Worm (Caenorhabditis elegans) whole organism, late embryonic: ENCODE data around the gene K02E11.5.

Source experiments
- C38D4.7 ChIP-seq: fragments of 200-800 bp; sonication (Bioruptor generic); optimal IDR thresholded peaks from 2 replicates; lab custom pipeline; 2018; ENCODE audit warnings: mild to moderate bottlenecking, missing genetic modification characterization, moderate library complexity, missing compliant biosample characterization
- Y22D7AL.16 ChIP-seq: sonication (generic microtip); optimal IDR thresholded peaks from 2 replicates; lab custom pipeline; 2016; ENCODE audit warnings: missing genetic modification characterization, missing compliant biosample characterization
- ahr-1 ChIP-seq: sonication (generic microtip); optimal IDR thresholded peaks from 2 replicates; lab custom pipeline; 2016; ENCODE audit warnings: missing genetic modification characterization, missing compliant biosample characterization
- ama-1 ChIP-seq: fragments of 150-350 bp; optimal IDR thresholded peaks from 2 replicates; lab custom pipeline; 2014
- ceh-18 ChIP-seq: sonication (generic microtip); optimal IDR thresholded peaks from 2 replicates; lab custom pipeline; 2016; ENCODE audit warnings: missing genetic modification characterization, missing compliant biosample characterization
- ceh-19 ChIP-seq: fragments of 200-800 bp; sonication (Bioruptor generic); optimal IDR thresholded peaks from 2 replicates; lab custom pipeline; 2018; ENCODE audit warnings: mild to moderate bottlenecking, missing genetic modification characterization, missing compliant biosample characterization
- ceh-2 ChIP-seq: sonication (generic microtip); optimal IDR thresholded peaks from 2 replicates; lab custom pipeline; 2016; ENCODE audit warnings: missing genotype, missing genetic modification characterization, missing compliant biosample characterization
- ceh-22 ChIP-seq: sonication (generic microtip); optimal IDR thresholded peaks from 2 replicates; lab custom pipeline; 2017; ENCODE audit warnings: missing biosample characterization, missing genetic modification characterization
- ceh-30 ChIP-seq: fragments of 150-350 bp; optimal IDR thresholded peaks from 2 replicates; lab custom pipeline; 2014; ENCODE audit warnings: missing biosample characterization, missing genetic modification characterization
- ceh-34 ChIP-seq: sonication (generic microtip); optimal IDR thresholded peaks from 2 replicates; lab custom pipeline; 2016; ENCODE audit warnings: mild to moderate bottlenecking, missing genetic modification characterization, missing compliant biosample characterization
- ceh-45 ChIP-seq: fragments of 200-800 bp; sonication (Bioruptor generic); IDR thresholded peaks from 2 replicates; pipeline ENCODE4 v1.3.6; 2022; ENCODE audit warnings: missing genetic modification reagents, missing genetic modification characterization, missing compliant biosample characterization
- ceh-9 ChIP-seq: sonication (generic microtip); optimal IDR thresholded peaks from 2 replicates; lab custom pipeline; 2016; ENCODE audit warnings: mild to moderate bottlenecking, missing genetic modification characterization, inconsistent platforms, missing compliant biosample characterization
- elt-2 ChIP-seq: sonication (generic microtip); optimal IDR thresholded peaks from 2 replicates; lab custom pipeline; 2016; ENCODE audit warnings: missing genetic modification reagents, missing genetic modification characterization, missing compliant biosample characterization
- elt-4 ChIP-seq: sonication (generic microtip); optimal IDR thresholded peaks from 2 replicates; lab custom pipeline; 2016; ENCODE audit warnings: missing genetic modification characterization, missing compliant biosample characterization
- eyg-1 ChIP-seq: sonication (generic microtip); optimal IDR thresholded peaks from 2 replicates; lab custom pipeline; 2016; ENCODE audit warnings: missing genotype, missing genetic modification characterization, missing compliant biosample characterization
- fkh-10 ChIP-seq: fragments of 150-350 bp; optimal IDR thresholded peaks from 2 replicates; lab custom pipeline; 2014; ENCODE audit warnings: missing biosample characterization, missing genetic modification reagents, missing genetic modification characterization
- fkh-6 ChIP-seq: sonication (generic microtip); optimal IDR thresholded peaks from 2 replicates; lab custom pipeline; 2016; ENCODE audit warnings: missing genetic modification characterization, missing compliant biosample characterization
- hlh-30 ChIP-seq: sonication (generic microtip); optimal IDR thresholded peaks from 2 replicates; lab custom pipeline; 2017; ENCODE audit warnings: antibody characterized with exemption, missing genetic modification characterization, missing compliant biosample characterization; ENCODE audit not compliant: insufficient read depth
- lim-6 ChIP-seq: sonication (generic microtip); optimal IDR thresholded peaks from 2 replicates; lab custom pipeline; 2016; ENCODE audit warnings: missing genetic modification characterization, missing compliant biosample characterization
- lin-11 ChIP-seq: fragments of 200-800 bp; sonication (Bioruptor generic); optimal IDR thresholded peaks from 2 replicates; lab custom pipeline; 2018; ENCODE audit warnings: mild to moderate bottlenecking, missing genetic modification characterization, missing compliant biosample characterization
- madf-2 ChIP-seq: sonication (generic microtip); optimal IDR thresholded peaks from 2 replicates; lab custom pipeline; 2017; ENCODE audit warnings: missing genetic modification characterization, missing compliant biosample characterization
- nfya-1 ChIP-seq: sonication (generic microtip); optimal IDR thresholded peaks from 2 replicates; lab custom pipeline; 2017; ENCODE audit warnings: missing genetic modification characterization, mild to moderate bottlenecking, missing compliant biosample characterization, antibody characterized with exemption, moderate library complexity
- nhr-11 ChIP-seq: fragments of 150-350 bp; optimal IDR thresholded peaks from 2 replicates; lab custom pipeline; 2014; ENCODE audit warnings: missing biosample characterization, missing genetic modification characterization
- npax-4 ChIP-seq: sonication (generic microtip); optimal IDR thresholded peaks from 2 replicates; lab custom pipeline; 2016; ENCODE audit warnings: missing genetic modification characterization, missing compliant biosample characterization
- pag-3 ChIP-seq: sonication (generic microtip); optimal IDR thresholded peaks from 2 replicates; lab custom pipeline; 2016; ENCODE audit warnings: missing compliant biosample characterization, missing genetic modification characterization, borderline replicate concordance
- pha-2 ChIP-seq: sonication (generic microtip); optimal IDR thresholded peaks from 2 replicates; lab custom pipeline; 2017; ENCODE audit warnings: mild to moderate bottlenecking, missing genetic modification characterization, missing compliant biosample characterization
- pha-4 ChIP-seq: fragments of 150-350 bp; optimal IDR thresholded peaks from 2 replicates; lab custom pipeline; 2018; ENCODE audit warnings: missing biosample characterization, missing genetic modification reagents, missing genetic modification characterization
- pqm-1 ChIP-seq: sonication (generic microtip); optimal IDR thresholded peaks from 2 replicates; lab custom pipeline; 2016; ENCODE audit warnings: missing genetic modification characterization, missing compliant biosample characterization
- pros-1 ChIP-seq: fragments of 150-350 bp; optimal IDR thresholded peaks from 2 replicates; lab custom pipeline; 2014; ENCODE audit warnings: missing biosample characterization, missing genetic modification reagents, missing genetic modification characterization
- rnt-1 ChIP-seq: sonication (generic microtip); optimal IDR thresholded peaks from 2 replicates; lab custom pipeline; 2016; ENCODE audit warnings: missing genetic modification characterization, missing compliant biosample characterization
- sdc-2 ChIP-seq: sonication (generic microtip); optimal IDR thresholded peaks from 2 replicates; lab custom pipeline; 2016; ENCODE audit warnings: missing genotype, missing genetic modification characterization, missing compliant biosample characterization
- sox-2 ChIP-seq: fragments of 200-800 bp; sonication (Bioruptor generic); IDR thresholded peaks from 2 replicates; pipeline ENCODE4 v1.3.6; 2022; ENCODE audit warnings: missing genetic modification reagents, missing genetic modification characterization, missing compliant biosample characterization
- syd-9 ChIP-seq: sonication (generic microtip); optimal IDR thresholded peaks from 2 replicates; lab custom pipeline; 2016; ENCODE audit warnings: mild to moderate bottlenecking, missing genetic modification characterization, moderate library complexity, missing compliant biosample characterization
- tbx-7 ChIP-seq: sonication (generic microtip); optimal IDR thresholded peaks from 2 replicates; lab custom pipeline; 2016; ENCODE audit warnings: missing genotype, missing genetic modification characterization, missing compliant biosample characterization
- ttx-3 ChIP-seq: sonication (generic microtip); optimal IDR thresholded peaks from 2 replicates; lab custom pipeline; 2016; ENCODE audit warnings: missing genetic modification reagents, missing genetic modification characterization, missing compliant biosample characterization
- unc-3 ChIP-seq, 2 experiments: fragments of 200-800 bp in 1 of 2; sonication (Bioruptor generic) in 1 of 2; sonication (generic microtip) in 1 of 2; conservative IDR thresholded peaks in 1 of 2; optimal IDR thresholded peaks in 1 of 2; 2 replicates each; pipeline versions ENCODE4 v1.3.6 to Lab custom; 2016 to 2022; ENCODE audit warnings: missing compliant biosample characterization in 2 of 2, missing genetic modification characterization in 2 of 2, missing genetic modification reagents in 1 of 2
- unc-42 ChIP-seq: sonication (generic microtip); optimal IDR thresholded peaks from 2 replicates; lab custom pipeline; 2016; ENCODE audit warnings: missing genotype, missing genetic modification characterization, missing compliant biosample characterization
- unc-55 ChIP-seq: sonication (generic microtip); optimal IDR thresholded peaks from 2 replicates; lab custom pipeline; 2017; ENCODE audit warnings: missing biosample characterization, missing genetic modification reagents, missing genetic modification characterization
- unc-86 ChIP-seq: sonication (generic microtip); optimal IDR thresholded peaks from 2 replicates; lab custom pipeline; 2016; ENCODE audit warnings: missing genetic modification characterization, missing compliant biosample characterization

K02E11.5 gene

DNA sequence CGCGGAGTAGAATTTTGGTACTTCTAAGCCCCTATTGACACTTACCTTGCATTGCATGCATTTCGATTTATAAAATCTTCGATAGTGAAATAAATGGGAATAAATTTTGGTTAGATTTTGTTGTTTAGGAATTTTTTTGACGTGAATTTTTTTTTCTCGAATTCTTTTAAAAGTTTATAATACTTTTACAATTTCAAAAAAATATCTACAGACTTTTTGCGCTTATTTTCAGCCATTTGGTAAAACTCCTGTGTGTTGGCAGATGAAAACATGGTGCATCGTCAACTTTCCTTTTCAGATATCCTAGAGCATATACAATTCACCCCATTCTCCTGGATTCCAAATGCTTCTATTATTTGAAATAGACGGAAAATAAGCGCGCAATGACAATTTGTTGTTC, 38.5 kb downstream of the K02E11.5 start, which contains the start of gene F14D7.18:
Gene F14D7.18, minus strand, starts transcription at position 101 of the 400 bp plus-strand sequence.
- TF ChIP-seq pqm-1 (tag; lab: Kevin White, UChicago), result no peak
- no peak for TF ChIP-seq unc-55 (GFP tag; lab: Kevin White, UChicago)
- no peak for TF ChIP-seq pha-4 (tag; lab: Kevin White, UChicago)
- no peak for TF ChIP-seq C38D4.7 (GFP tag; lab: Kevin White, UChicago)
- TF ChIP-seq syd-9 (tag; lab: Kevin White, UChicago), result no peak
- TF ChIP-seq ama-1 (lab: Kevin White, UChicago), result no peak
- TF ChIP-seq ceh-2, result no peak
- TF ChIP-seq ceh-22, result no peak
- TF ChIP-seq elt-4, result no peak
- TF ChIP-seq nhr-11 (tag; lab: Kevin White, UChicago), result no peak
- TF ChIP-seq ceh-9 (tag; lab: Kevin White, UChicago), result no peak
- no peak for TF ChIP-seq lin-11
- TF ChIP-seq, all 69 proteins: peak for 0

DNA sequence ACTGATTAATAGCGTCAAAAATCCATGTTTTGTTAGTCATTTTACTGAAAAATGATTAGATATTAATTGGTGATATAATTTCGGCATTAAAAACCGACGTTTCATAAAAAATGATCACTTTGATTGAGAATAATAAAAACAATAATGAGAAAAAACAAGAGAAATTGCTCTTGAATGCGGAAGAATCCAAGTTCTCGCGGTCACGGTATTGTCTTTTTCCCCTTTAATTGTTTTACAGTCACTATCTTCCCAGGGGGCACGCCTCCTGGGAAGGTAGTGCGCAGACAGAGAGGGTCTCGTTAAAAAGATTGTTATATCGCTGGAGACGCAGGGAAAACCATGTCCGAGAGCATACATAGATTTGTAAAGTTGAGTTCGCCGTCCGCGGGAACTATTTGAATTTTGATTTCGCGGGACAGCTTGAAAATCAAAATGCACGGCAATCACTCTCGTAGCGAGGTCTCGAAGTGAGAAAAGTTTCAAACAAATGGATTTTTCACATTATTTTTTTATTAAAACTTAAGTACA, 41.6 kb downstream of the K02E11.5 start, which contains the start of gene F14D7.2:
Gene F14D7.2, minus strand, starts transcription at position 51 of the 528 bp plus-strand sequence.
- no peak for TF ChIP-seq pha-2 (tag; lab: Kevin White, UChicago)
- TF ChIP-seq unc-42 (tag; lab: Kevin White, UChicago), result no peak
- TF ChIP-seq pha-4 (tag; lab: Kevin White, UChicago), result no peak
- TF ChIP-seq eyg-1 (tag; lab: Kevin White, UChicago), result no peak
- no peak for TF ChIP-seq pqm-1 (tag; lab: Kevin White, UChicago)
- TF ChIP-seq lim-6 (tag; lab: Kevin White, UChicago), result no peak
- TF ChIP-seq ttx-3 (tag; lab: Kevin White, UChicago), result no peak
- no peak for TF ChIP-seq ahr-1 (tag; lab: Kevin White, UChicago)
- TF ChIP-seq elt-4, result no peak
- TF ChIP-seq ama-1 (lab: Kevin White, UChicago), result no peak
- TF ChIP-seq unc-55 (GFP tag; lab: Kevin White, UChicago), result no peak
- TF ChIP-seq sox-2 (GFP tag; lab: Robert Waterston, UW), result no peak
- no peak for TF ChIP-seq ceh-2
- TF ChIP-seq madf-2 (tag; lab: Kevin White, UChicago), result no peak
- TF ChIP-seq tbx-7 (tag; lab: Kevin White, UChicago), result no peak
- TF ChIP-seq npax-4 (tag; lab: Kevin White, UChicago), result no peak
- no peak for TF ChIP-seq sdc-2 (tag; lab: Kevin White, UChicago)
- no peak for TF ChIP-seq Y22D7AL.16

DNA sequence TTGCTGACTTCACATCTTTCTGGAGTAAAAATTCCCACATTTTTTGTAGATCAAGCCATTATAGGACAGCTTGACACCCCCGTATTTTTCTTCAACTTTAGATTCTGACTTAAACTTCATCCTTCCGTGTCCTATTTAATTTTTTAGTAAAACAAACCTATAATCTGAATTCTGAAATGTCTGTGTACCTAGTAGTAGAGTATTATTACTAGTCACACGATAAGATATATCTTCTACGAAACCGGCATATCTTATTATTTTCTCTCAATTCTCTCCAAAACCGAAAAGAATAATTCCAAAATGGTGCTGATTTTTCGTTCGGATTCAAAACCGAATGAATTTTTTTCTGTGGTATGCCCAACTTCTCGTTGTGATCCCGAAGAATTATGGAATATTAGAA, 42.3 kb downstream of the K02E11.5 start, which contains the start of gene F14D7.9:
Gene F14D7.9, plus strand, starts transcription at position 301 of the 400 bp plus-strand sequence.
- TF ChIP-seq ceh-2, result no peak
- no peak for TF ChIP-seq unc-3 (GFP tag; conservative IDR thresholded peaks at IDR 0.05; lab: Robert Waterston, UW)
- TF ChIP-seq unc-3 (tag; optimal IDR thresholded peaks at IDR 0.05; lab: Kevin White, UChicago), result no peak
- TF ChIP-seq ceh-19 (GFP tag; lab: Kevin White, UChicago), result no peak
- no peak for TF ChIP-seq sox-2 (GFP tag; lab: Robert Waterston, UW)

DNA sequence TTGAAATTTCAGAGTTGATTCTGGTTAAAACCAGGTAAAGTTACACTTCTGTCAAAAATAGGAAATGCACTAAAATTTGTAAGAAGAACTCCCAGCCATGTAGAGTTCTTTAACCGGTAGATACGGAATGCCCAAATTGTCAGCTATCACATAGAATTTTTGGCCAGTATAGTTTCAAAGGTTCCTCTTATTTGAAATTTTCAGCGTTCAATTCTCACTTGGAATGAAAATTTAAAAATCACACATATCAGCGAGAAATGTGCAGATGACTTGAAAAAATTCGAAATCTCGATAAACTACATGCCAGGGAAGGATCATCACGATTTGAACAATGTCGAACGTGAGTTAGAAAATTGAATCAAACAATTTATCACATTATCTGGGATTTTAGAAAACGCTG, 44.4 kb downstream of the K02E11.5 start, which contains the start of gene F14D7.3:
Gene F14D7.3, plus strand, starts transcription at position 301 of the 400 bp plus-strand sequence.
- TF ChIP-seq ceh-45 (GFP tag; lab: Robert Waterston, UW) (no peak), hlh-30 (tag; lab: Kevin White, UChicago) (no peak), pros-1 (tag; lab: Kevin White, UChicago) (no peak), elt-2 (tag; lab: Kevin White, UChicago) (no peak), ceh-18 (no peak), lin-11 (no peak), fkh-10 (no peak), C38D4.7 (GFP tag; lab: Kevin White, UChicago) (no peak), nfya-1 (tag; lab: Kevin White, UChicago) (no peak), rnt-1 (no peak), sox-2 (GFP tag; lab: Robert Waterston, UW) (no peak), unc-86 (tag; lab: Kevin White, UChicago) (no peak), ceh-30 (no peak), pha-4 (tag; lab: Kevin White, UChicago) (no peak), ttx-3 (tag; lab: Kevin White, UChicago) (no peak), fkh-6 (tag; lab: Kevin White, UChicago) (no peak), nhr-11 (tag; lab: Kevin White, UChicago) (no peak), ceh-34 (no peak), pag-3 (tag; lab: Kevin White, UChicago) (no peak)
